Fruit fly (Drosophila melanogaster) Kc167 (cell line): ENCODE measurements around the gene Rala.

Experiments used
- Sin3A ChIP-seq: fragments of >200 bp; optimal IDR thresholded peaks from 2 replicates; lab custom pipeline; 2018; ENCODE audit warnings: missing external identifiers
- insv ChIP-seq: fragments of >200 bp; optimal IDR thresholded peaks from 3 replicates; lab custom pipeline; 2018; ENCODE audit warnings: missing external identifiers
- psq ChIP-seq: fragments of >200 bp; optimal IDR thresholded peaks from 2 replicates; lab custom pipeline; 2017; ENCODE audit warnings: missing external identifiers

DNA sequence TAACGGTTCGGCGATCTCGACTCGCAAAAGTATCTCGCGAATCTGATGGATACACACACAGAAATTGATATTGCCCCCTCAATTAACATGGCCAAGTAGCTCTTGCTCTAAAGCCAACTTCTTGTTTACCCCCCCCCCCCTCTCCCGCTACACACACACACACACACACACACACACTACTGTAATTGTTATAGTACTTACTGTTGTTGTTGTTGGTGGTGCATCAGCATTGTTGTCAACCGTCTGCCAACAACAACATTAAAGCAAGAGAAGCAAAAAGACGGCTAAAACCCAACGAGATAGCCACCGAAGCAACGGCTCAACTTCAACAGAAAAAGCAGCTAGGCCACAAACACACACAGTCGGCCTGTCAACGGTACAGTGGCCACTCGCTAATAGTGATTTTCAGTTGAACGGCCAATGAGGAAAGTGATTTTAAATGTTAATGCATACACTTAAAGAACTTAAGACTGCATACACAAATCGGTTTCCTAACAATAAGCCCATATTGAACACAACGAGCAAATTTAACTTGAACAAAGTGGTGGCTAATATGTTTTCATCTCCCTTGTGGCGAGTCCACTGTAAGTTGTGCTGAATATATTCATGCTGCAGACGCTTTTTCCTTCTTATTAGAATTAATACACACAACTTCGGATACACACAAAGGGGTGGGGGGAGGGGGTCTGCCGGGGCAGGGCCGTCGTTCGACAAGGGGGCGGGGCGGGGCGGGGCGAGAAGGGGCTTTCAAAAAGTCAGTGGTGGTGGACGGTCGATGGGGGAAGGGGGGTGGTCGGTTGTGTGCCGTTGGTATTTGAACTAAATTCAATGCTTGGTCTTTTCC, 31.0 kb upstream of the Rala start:
- TF ChIP-seq insv (lab: Kevin White, UChicago) (no peak), Sin3A (lab: Kevin White, UChicago) (no peak), psq (lab: Kevin White, UChicago) (peak; percentile 23)
